Worm (Caenorhabditis elegans): ENCODE measurements around the gene ndub-5.
A peak's percentile ranks its signal among the peaks of the same experiment; 100 is the strongest.

ndub-5 gene

DNA sequence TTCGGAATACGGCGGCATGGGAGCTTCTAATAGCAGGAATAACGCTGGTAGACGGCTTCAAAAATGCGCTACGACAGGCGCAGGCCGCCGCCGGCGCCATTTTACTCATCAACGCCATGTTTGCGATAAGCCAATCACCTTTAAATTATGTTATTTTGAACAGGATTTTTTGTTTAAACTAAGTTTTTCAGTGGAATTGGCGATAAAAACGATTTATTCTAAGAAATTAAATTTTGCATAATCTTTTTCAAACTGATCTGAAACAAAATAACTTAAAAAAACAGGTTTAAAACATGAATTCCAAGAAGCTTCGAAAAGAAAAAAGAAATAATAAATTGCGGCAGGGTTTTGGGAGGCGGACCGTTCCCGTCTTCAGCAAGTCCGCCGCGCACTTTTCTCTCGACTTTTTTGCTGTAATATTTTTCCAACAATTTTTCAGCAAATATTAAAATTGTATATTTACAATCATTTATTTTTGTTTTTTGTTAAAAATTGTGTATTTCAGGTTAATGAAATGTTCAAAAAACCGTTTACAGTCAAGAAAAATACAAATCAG lies at the start of gene ndub-5, which contains the start of gene eif-2D:
Gene ndub-5 (minus strand): TSS at position 138 of the 556 bp plus-strand sequence.
Gene eif-2D (plus strand): TSS at position 506 of the 556 bp plus-strand sequence.
- no peak for TF ChIP-seq ham-2 (GFP tag; optimal IDR thresholded peaks at IDR 0.05)
- no peak for TF ChIP-seq nhr-28 (tag; optimal IDR thresholded peaks at IDR 0.05)
- peak; percentile 2 for TF ChIP-seq lsy-2 (tag; optimal IDR thresholded peaks at IDR 0.05)
- TF ChIP-seq hlh-1 (tag; optimal IDR thresholded peaks at IDR 0.05) = no peak
- TF ChIP-seq mep-1 (tag; optimal IDR thresholded peaks at IDR 0.05) = peak; percentile 37
- no peak for TF ChIP-seq drap-1 (GFP tag; optimal IDR thresholded peaks at IDR 0.05)
- no peak for TF ChIP-seq cnd-1 (tag; optimal IDR thresholded peaks at IDR 0.05)

DNA sequence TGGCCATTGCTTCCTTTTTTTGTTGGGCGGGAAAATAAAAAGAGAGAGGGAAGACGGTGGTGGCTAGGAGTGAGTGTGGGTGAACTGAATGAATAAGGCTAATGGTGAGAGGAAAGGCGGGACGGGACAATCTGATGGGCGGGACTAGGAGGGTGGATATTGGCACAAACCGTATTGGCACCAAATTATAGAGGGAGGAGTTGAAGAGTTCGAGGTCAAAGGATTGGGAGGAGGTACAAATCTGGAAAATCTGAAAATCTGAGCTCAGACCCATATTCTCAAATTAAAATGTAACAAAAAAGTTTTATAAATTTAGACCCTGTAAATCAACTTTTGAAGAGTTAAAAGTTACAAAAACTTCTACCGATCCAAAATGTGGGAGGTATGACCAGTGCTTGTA lies 47.6 kb upstream of the ndub-5 start, which contains the start of gene hlh-14:
Gene hlh-14 (minus strand): TSS at position 101 of the 400 bp plus-strand sequence.
- TF ChIP-seq elt-1 (tag; optimal IDR thresholded peaks at IDR 0.05; ENCODE audit: borderline replicate concordance, insufficient read depth) = no peak
- TF ChIP-seq unc-120 (tag; optimal IDR thresholded peaks at IDR 0.05; ENCODE audit: poor library complexity, severe bottlenecking) = no peak
- TF ChIP-seq mls-2 (tag; optimal IDR thresholded peaks at IDR 0.05) = no peak
- TF ChIP-seq nhr-76 (tag; optimal IDR thresholded peaks at IDR 0.05) = no peak
- no peak for TF ChIP-seq pha-4 (tag; optimal IDR thresholded peaks at IDR 0.05)
- no peak for TF ChIP-seq cnd-1 (tag; optimal IDR thresholded peaks at IDR 0.05)
- TF ChIP-seq nhr-28 (tag; optimal IDR thresholded peaks at IDR 0.05) = no peak
- TF ChIP-seq nhr-12 (tag; optimal IDR thresholded peaks at IDR 0.05) = no peak
- TF ChIP-seq blmp-1 (tag; optimal IDR thresholded peaks at IDR 0.05) = no peak
- no peak for TF ChIP-seq hlh-1 (tag; optimal IDR thresholded peaks at IDR 0.05)
- TF ChIP-seq mab-5 (tag; optimal IDR thresholded peaks at IDR 0.05) = no peak
- no peak for TF ChIP-seq bed-3 (GFP tag; optimal IDR thresholded peaks at IDR 0.05)
- no peak for TF ChIP-seq drap-1 (GFP tag; optimal IDR thresholded peaks at IDR 0.05)
- TF ChIP-seq elt-3 (tag; optimal IDR thresholded peaks at IDR 0.05) = no peak
- TF ChIP-seq unc-39 (tag; optimal IDR thresholded peaks at IDR 0.05) = no peak
- TF ChIP-seq snpc-4 (tag; optimal IDR thresholded peaks at IDR 0.05) = no peak
- TF ChIP-seq ham-2 (GFP tag; optimal IDR thresholded peaks at IDR 0.05) = no peak
- no peak for TF ChIP-seq unc-62 (GFP tag; optimal IDR thresholded peaks at IDR 0.05)

DNA sequence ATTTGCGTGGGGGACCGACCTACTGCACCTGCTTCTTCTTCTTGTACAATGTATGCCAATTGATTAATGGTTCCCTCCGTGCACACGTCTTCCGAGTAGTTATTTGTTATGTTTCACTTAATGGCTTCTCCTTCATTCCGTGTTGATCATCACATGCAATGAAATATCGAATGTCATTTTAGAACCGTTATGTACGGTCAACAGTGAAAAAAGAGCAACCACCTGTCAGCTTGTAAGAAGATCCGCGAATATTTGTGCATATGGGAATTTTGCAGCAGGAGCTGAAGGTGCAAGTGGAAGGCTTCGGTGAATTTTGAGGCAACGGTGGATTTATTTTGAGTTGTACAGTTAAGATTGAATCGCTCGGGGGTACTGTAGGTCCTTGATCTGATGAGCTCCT lies 45.4 kb upstream of the ndub-5 start:
- TF ChIP-seq elt-3 (tag; optimal IDR thresholded peaks at IDR 0.05) (no peak), cnd-1 (tag; optimal IDR thresholded peaks at IDR 0.05) (no peak), mep-1 (tag; optimal IDR thresholded peaks at IDR 0.05) (no peak), snpc-4 (tag; optimal IDR thresholded peaks at IDR 0.05) (no peak), ztf-11 (tag; optimal IDR thresholded peaks at IDR 0.05) (no peak), lin-32 (GFP tag; optimal IDR thresholded peaks at IDR 0.05) (no peak)

DNA sequence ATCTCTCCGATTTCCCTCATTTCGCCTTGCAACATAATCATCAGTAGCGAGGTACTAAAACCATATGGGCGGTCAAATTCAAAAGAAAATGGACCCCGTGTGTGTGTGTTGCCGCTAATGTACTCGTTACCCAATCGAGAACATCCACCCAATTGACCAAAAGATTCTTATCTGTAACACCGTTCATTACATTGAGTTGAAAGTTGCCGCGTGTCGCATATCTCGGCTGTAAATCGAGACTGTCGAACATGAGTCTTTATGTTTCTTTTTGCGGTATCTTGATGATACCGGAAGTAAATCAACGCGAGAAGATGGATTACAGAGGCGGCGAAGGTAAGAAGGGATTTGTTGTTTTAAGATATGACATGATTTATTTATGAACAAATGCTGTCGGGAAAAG lies 44.6 kb upstream of the ndub-5 start:
- TF ChIP-seq ztf-11 (tag; optimal IDR thresholded peaks at IDR 0.05) (no peak), elt-1 (tag; optimal IDR thresholded peaks at IDR 0.05; ENCODE audit: borderline replicate concordance, insufficient read depth) (peak; percentile 61), nhr-237 (tag; optimal IDR thresholded peaks at IDR 0.05) (no peak), nhr-2 (tag; optimal IDR thresholded peaks at IDR 0.05) (peak; percentile 78)

DNA sequence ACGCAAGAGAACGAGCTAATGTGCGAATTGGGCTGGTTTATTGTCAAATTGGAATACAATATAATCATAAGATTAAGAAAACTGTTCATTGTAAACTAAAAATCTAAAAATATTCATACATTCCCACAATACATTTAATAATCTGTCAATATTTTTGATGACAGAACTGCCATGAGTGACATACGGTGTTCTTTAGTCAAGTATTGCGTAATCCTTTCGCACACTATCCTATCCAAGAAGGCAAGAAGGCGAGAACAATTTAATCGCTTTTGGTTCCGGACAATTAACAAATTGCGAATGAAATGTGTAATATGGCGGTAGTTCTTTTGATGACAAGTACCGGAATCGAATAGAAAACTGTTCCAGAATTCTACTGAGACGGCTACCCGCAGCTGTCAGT lies 43.7 kb upstream of the ndub-5 start:
- no peak for TF ChIP-seq bed-3 (GFP tag; optimal IDR thresholded peaks at IDR 0.05)
- no peak for TF ChIP-seq pha-4 (tag; optimal IDR thresholded peaks at IDR 0.05)
- TF ChIP-seq nhr-2 (tag; optimal IDR thresholded peaks at IDR 0.05) = peak; percentile 52
- no peak for TF ChIP-seq unc-39 (tag; optimal IDR thresholded peaks at IDR 0.05)
- peak; percentile 69 for TF ChIP-seq unc-62 (GFP tag; optimal IDR thresholded peaks at IDR 0.05)
- TF ChIP-seq zip-8 (tag; optimal IDR thresholded peaks at IDR 0.05) = peak; percentile 92

DNA sequence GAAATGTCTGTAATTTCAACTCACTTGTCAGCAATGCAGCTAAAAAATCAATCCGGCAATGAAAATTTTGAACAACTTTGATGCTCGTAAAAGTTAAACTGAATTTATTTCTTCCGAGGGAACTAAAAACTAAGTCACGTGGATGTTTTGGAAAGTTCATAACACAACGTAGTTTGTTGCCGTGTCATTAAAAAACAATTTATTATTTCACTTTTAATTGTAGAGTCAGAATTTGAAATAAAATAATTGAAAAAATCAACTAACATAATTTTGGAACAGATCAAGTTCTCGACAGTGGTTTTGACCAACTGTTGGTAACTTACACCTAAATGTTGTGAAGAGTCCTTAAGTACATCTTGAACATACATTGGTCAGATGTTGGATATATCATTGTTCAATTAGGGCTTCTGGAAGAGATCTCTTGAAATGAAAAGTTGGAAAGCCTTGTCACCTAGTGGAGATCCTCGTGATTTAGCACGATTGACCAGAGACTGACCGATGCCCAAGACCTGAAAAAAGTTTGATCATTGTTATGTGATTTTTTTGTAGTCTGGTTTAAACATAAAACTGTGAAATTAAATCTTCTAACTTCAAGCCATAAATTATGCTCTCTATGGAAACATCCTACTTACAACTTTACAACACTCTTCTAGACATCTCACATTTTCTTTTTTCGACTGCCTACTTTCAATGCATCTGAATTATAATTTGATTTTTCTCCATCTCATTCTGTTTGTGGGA lies 39.4 kb upstream of the ndub-5 start, which contains the start of the genes C18A3.7 and C18A3.11:
Gene C18A3.7 (minus strand): TSS at position 101 of the 741 bp plus-strand sequence.
Gene C18A3.11 (plus strand): TSS at position 691 of the 741 bp plus-strand sequence.
- TF ChIP-seq mep-1 (tag; optimal IDR thresholded peaks at IDR 0.05) (no peak), snpc-4 (tag; optimal IDR thresholded peaks at IDR 0.05) (no peak), hlh-1 (tag; optimal IDR thresholded peaks at IDR 0.05) (no peak), unc-120 (tag; optimal IDR thresholded peaks at IDR 0.05; ENCODE audit: poor library complexity, severe bottlenecking) (no peak), unc-39 (tag; optimal IDR thresholded peaks at IDR 0.05) (no peak), bed-3 (GFP tag; optimal IDR thresholded peaks at IDR 0.05) (no peak), blmp-1 (tag; optimal IDR thresholded peaks at IDR 0.05) (no peak), cnd-1 (tag; optimal IDR thresholded peaks at IDR 0.05) (no peak), sptf-1 (tag; optimal IDR thresholded peaks at IDR 0.05) (no peak), sem-2 (GFP tag; optimal IDR thresholded peaks at IDR 0.05) (no peak), lsy-2 (tag; optimal IDR thresholded peaks at IDR 0.05) (no peak), nhr-237 (tag; optimal IDR thresholded peaks at IDR 0.05) (no peak), nhr-2 (tag; optimal IDR thresholded peaks at IDR 0.05) (no peak), drap-1 (GFP tag; optimal IDR thresholded peaks at IDR 0.05) (no peak), nhr-28 (tag; optimal IDR thresholded peaks at IDR 0.05) (no peak), unc-62 (GFP tag; optimal IDR thresholded peaks at IDR 0.05) (no peak), mab-5 (tag; optimal IDR thresholded peaks at IDR 0.05) (no peak), nhr-76 (tag; optimal IDR thresholded peaks at IDR 0.05) (no peak), lin-13 (tag; optimal IDR thresholded peaks at IDR 0.05) (no peak)
